Worm (Caenorhabditis elegans): ENCODE measurements around the gene nhr-125.
"Not testable (repeated sequence)": the region's sequence is repeated elsewhere in the genome, so short reads cannot be mapped to it uniquely, and the experiment has no call there.

The nhr-125 gene

ce11 chrV:4345714-4346113 lies 20.4 kb upstream of the nhr-125 start, which contains the start of gene figl-1:
Gene figl-1, minus strand, starts transcription at chrV:4345999.
- TF ChIP-seq W03F9.2 (tag; optimal IDR thresholded peaks at IDR 0.05) (no peak), dao-5 (tag; optimal IDR thresholded peaks at IDR 0.05) (no peak), him-1 (tag; optimal IDR thresholded peaks at IDR 0.05) (no peak)

DNA sequence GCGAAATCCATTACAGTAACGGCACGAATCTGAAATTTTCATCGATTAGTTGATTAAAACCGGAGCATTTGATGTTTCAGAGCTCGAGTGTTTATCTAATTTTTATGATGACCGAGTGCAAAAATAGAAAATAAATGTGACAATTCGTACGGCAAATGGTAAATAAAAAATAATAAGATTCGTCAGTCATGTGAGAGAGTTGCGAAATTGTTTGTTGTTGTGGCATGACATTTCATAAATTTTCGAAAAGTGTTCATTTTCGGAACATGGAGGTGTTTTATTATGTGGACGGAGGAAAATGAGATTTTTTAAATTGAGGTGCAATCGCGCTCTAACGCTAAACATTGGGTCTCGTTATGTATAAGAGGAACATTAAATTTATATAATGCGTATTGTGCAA lies 16.4 kb upstream of the nhr-125 start:
- TF ChIP-seq dao-5 (tag; optimal IDR thresholded peaks at IDR 0.05) (no peak), W03F9.2 (tag; optimal IDR thresholded peaks at IDR 0.05) (no peak), him-1 (tag; optimal IDR thresholded peaks at IDR 0.05) (no peak)

DNA sequence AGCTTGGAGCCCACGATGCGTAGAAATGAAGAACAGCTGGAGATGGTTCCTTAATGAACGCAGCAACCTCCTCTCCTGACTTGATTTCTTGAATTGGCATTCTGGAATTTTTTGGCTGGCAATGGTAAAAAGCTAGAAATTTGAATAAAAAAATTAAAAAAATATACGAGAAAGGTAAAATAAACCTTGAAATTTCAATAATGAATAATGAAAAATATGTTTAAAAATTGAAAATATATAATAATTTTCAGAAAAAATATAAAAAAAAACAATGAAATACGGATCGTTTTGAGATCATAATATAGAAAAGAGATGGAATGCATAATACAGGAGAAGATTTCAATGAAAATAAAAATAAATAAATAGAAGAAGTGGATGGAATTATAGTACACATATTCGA lies 15.9 kb upstream of the nhr-125 start, which contains the start of gene glrx-3:
Gene glrx-3 (minus strand): TSS at position 101 of the 400 bp plus-strand sequence.
- TF ChIP-seq W03F9.2 (tag; optimal IDR thresholded peaks at IDR 0.05): no peak
- TF ChIP-seq him-1 (tag; optimal IDR thresholded peaks at IDR 0.05): no peak
- TF ChIP-seq dao-5 (tag; optimal IDR thresholded peaks at IDR 0.05): no peak

DNA sequence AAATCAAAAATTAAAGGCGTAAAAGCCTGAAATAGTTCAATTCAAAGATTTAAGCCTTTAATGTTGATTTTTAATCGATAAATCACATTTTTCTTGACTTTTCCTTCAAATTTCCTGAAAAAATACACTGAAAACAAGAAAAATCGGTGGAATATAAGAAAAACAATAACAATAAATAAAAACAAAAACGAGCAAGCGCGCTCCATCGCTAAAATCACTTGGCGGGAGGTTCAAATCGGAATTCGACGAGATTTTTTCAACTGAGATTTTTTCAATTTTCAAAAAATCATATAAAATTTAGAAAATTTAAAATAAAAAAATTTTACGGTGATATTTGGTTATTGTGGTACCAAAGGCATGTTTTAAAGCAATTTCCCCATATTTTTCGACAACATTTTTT lies 14.2 kb upstream of the nhr-125 start:
- no peak for TF ChIP-seq him-1 (tag; optimal IDR thresholded peaks at IDR 0.05)
- TF ChIP-seq W03F9.2 (tag; optimal IDR thresholded peaks at IDR 0.05): no peak
- TF ChIP-seq dao-5 (tag; optimal IDR thresholded peaks at IDR 0.05): no peak

ce11 chrV:4336462-4336861 lies 11.1 kb upstream of the nhr-125 start, which contains the start of gene irld-1:
Gene irld-1, plus strand, starts transcription at chrV:4336762.
- not testable (repeated sequence) for TF ChIP-seq him-1, W03F9.2, dao-5 (tag; optimal IDR thresholded peaks at IDR 0.05)

DNA sequence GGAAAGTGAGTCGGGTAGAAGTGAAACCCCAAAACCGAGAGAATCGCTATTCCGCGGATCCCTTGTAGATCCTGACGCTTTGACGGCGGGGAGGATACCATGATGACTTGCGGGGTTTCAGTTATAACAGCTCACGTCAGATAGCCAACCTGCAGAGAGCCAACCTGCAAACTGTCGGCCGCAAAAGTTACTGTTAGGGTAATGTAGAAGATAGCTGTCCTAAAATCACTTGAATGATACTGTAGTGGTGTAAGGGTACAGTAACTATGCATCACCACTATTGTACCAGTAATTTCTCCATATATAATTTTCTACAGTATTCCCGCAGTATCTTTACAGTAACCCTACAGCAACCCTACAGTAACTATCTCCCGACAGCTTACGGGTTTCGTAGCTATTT lies 7.1 kb upstream of the nhr-125 start, which contains the start of gene oac-12:
Gene oac-12 (minus strand): TSS at position 101 of the 400 bp plus-strand sequence.
- TF ChIP-seq dao-5 (tag; optimal IDR thresholded peaks at IDR 0.05) (no peak), W03F9.2 (tag; optimal IDR thresholded peaks at IDR 0.05) (no peak), him-1 (tag; optimal IDR thresholded peaks at IDR 0.05) (no peak)

ce11 chrV:4330820-4331219 lies 5.5 kb upstream of the nhr-125 start:
- TF ChIP-seq W03F9.2 (tag; optimal IDR thresholded peaks at IDR 0.05) (no peak), him-1 (tag; optimal IDR thresholded peaks at IDR 0.05) (no peak), dao-5 (tag; optimal IDR thresholded peaks at IDR 0.05) (no peak)

DNA sequence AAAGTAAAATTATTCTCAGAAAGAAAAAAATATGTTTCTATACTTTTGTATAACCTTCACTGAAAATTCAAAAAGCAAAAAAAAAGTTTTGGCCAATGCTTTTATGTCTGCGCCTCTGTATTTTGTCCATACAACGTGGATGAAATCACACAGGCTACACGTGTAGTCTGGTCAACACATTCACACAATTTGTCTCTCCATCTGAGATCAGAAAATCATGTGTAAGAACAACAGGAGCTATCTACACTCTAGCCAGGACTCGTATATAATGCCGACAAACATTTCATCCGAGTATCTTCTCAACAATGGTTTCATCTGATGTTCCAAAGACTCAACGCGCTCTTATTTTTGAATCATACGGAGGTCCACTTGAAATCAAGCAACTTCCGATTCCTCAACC lies 1.5 kb upstream of the nhr-125 start, which contains the start of gene D2063.1:
Gene D2063.1 (plus strand): TSS at position 281 of the 400 bp plus-strand sequence.
- TF ChIP-seq W03F9.2 (tag; optimal IDR thresholded peaks at IDR 0.05) (no peak), him-1 (tag; optimal IDR thresholded peaks at IDR 0.05) (no peak), dao-5 (tag; optimal IDR thresholded peaks at IDR 0.05) (no peak)

DNA sequence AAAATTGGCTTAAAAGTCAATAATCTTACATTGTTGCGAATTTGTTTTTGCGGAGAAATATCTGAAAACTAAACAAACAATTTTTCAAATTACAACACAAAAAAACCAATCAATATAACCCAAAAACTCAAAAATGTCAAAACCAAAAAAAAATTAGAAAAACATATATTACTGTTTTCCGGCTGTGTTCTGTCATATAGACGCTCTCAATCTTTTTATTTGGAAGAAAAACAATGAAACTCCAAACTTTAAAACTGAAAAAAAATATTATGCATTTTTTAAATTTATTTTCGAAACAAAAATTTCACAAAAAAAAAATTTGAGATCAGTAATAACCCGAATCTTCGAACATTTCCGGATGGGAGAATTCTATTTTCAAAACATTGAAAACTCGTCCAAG lies 2.6 kb downstream of the nhr-125 start, which contains the start of gene R02D1.2:
Gene R02D1.2 (minus strand): TSS at position 101 of the 400 bp plus-strand sequence.
- TF ChIP-seq him-1 (tag; optimal IDR thresholded peaks at IDR 0.05): no peak

- TF ChIP-seq him-1 (tag; optimal IDR thresholded peaks at IDR 0.05) (no peak), dao-5 (tag; optimal IDR thresholded peaks at IDR 0.05) (no peak), W03F9.2 (tag; optimal IDR thresholded peaks at IDR 0.05) (no peak)
These were observed 5.4 kb downstream of the nhr-125 start, which contains the start of gene ZC132.9 for ce11 chrV:4319867-4320266. Gene ZC132.9, minus strand, starts transcription at chrV:4319967.

ce11 chrV:4315057-4315456 lies 10.3 kb downstream of the nhr-125 start, which contains the start of gene srh-192:
Gene srh-192, minus strand, starts transcription at chrV:4315157.
- TF ChIP-seq dao-5 (tag; optimal IDR thresholded peaks at IDR 0.05) (no peak), him-1 (tag; optimal IDR thresholded peaks at IDR 0.05) (no peak), W03F9.2 (tag; optimal IDR thresholded peaks at IDR 0.05) (no peak)

ce11 chrV:4304240-4304639 lies 21.1 kb downstream of the nhr-125 start:
- TF ChIP-seq dao-5 (tag; optimal IDR thresholded peaks at IDR 0.05): no peak
- no peak for TF ChIP-seq him-1 (tag; optimal IDR thresholded peaks at IDR 0.05)
- no peak for TF ChIP-seq W03F9.2 (tag; optimal IDR thresholded peaks at IDR 0.05)

- TF ChIP-seq him-1 (tag; optimal IDR thresholded peaks at IDR 0.05): no peak
- no peak for TF ChIP-seq W03F9.2 (tag; optimal IDR thresholded peaks at IDR 0.05)
- TF ChIP-seq dao-5 (tag; optimal IDR thresholded peaks at IDR 0.05): no peak
These were observed 21.5 kb downstream of the nhr-125 start for ce11 chrV:4303793-4304192.

DNA sequence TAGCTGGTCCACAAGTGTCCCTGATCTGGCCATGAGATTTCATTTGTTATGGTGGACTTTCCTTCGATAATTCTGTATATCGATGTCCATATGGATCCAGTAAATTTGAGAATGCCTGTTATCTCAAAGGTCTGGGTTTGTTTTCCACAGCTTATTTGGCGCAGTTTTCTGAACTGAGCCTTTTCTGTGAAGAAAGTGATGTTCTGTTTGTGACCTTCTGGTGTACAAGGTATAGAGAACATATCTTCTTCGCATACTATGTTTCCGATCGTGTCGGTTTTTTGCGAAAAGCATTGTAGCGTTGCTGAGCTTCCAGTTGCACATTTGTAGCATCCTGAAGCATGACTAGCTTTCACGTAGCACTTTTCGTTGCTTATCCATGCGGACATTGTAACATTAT lies 22.5 kb downstream of the nhr-125 start:
- TF ChIP-seq dao-5 (tag; optimal IDR thresholded peaks at IDR 0.05): no peak
- no peak for TF ChIP-seq him-1 (tag; optimal IDR thresholded peaks at IDR 0.05)
- TF ChIP-seq W03F9.2 (tag; optimal IDR thresholded peaks at IDR 0.05): no peak

- TF ChIP-seq him-1 (tag; optimal IDR thresholded peaks at IDR 0.05): no peak
- TF ChIP-seq dao-5 (tag; optimal IDR thresholded peaks at IDR 0.05): no peak
- TF ChIP-seq W03F9.2 (tag; optimal IDR thresholded peaks at IDR 0.05): no peak
These were observed 25.6 kb downstream of the nhr-125 start, which contains the start of gene ZC132.3 for ce11 chrV:4299741-4300140. Gene ZC132.3, minus strand, starts transcription at chrV:4299841.
